Worm (Caenorhabditis elegans): ENCODE data around the gene H06A10.1.

DNA sequence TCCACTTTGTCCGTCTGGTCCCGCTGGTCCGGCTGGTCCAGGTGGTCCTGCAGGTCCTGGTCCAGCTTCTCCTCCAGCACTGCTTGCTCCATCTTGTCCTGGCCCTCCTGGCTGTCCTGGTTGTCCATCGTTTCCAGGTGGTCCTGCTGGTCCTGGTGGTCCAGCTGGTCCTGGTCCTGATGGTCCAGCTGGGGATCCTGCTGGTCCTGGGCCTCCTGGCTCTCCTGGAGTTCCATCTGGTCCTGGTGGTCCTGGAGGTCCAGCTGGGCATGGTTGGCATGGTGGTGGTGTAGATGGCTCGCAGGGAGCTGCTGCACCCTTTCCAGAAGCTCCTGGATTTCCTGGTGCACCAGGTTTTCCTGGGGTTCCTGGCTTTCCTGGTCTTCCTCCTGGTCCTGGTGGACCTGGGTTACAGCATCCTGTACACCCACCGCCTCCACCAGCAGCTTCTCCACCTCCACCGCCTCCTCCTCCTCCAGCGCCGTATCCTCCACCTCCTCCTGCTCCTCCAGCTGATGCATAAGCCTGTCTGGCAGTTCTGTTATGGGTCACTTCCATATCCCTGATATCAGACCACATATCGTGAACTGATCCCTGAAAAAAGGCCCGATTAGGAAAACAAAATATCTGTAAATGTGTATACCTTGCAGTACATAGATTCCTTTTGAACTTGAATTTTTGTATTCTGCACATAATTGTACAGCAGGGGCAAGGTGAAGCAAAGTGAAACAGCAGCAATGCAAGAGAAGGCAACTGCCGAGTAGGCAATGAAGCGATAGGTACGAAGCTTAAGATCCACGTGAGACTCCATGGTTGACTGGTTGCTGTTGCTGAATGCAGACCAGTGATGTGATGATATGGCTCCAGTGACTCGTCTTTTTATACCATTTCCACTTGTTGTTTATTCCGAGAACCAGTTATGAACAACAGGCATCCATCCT lies 40.1 kb upstream of the H06A10.1 start, which contains the start of gene col-183:
- no peak for TF ChIP-seq mxl-1 (tag; optimal IDR thresholded peaks at IDR 0.05)
- TF ChIP-seq hsf-1 (GFP tag; IDR thresholded peaks at IDR 0.05), result no peak
- no peak for TF ChIP-seq snpc-1.1 (tag; optimal IDR thresholded peaks at IDR 0.05; ENCODE audit: insufficient read depth)
- no peak for TF ChIP-seq F49E8.2 (tag; optimal IDR thresholded peaks at IDR 0.05; ENCODE audit: insufficient read depth)
- no peak for TF ChIP-seq lin-26 (GFP tag; IDR thresholded peaks at IDR 0.05)
- TF ChIP-seq nhr-120 (GFP tag; IDR thresholded peaks at IDR 0.05), result no peak
- TF ChIP-seq B0261.1 (tag; optimal IDR thresholded peaks at IDR 0.05), result no peak
- no peak for TF ChIP-seq hlh-26 (GFP tag; conservative IDR thresholded peaks at IDR 0.05)
